Worm (Caenorhabditis elegans) whole organism, L2 larva: ENCODE measurements around the gene C17H12.12.
A peak's percentile ranks its signal among the peaks of the same experiment; 100 is the strongest.

ENCODE experiments used
- ama-1 ChIP-seq: fragments of 150-350 bp; optimal IDR thresholded peaks from 2 replicates; lab custom pipeline; 2018; ENCODE audit warnings: inconsistent platforms
- elt-3 ChIP-seq: sonication (generic microtip); optimal IDR thresholded peaks from 2 replicates; lab custom pipeline; 2017; ENCODE audit warnings: missing biosample characterization, missing genetic modification characterization
- nhr-11 ChIP-seq: fragments of 150-350 bp; optimal IDR thresholded peaks from 2 replicates; lab custom pipeline; 2014; ENCODE audit warnings: missing biosample characterization, missing genetic modification characterization
- nhr-129 ChIP-seq: fragments of 150-350 bp; optimal IDR thresholded peaks from 2 replicates; lab custom pipeline; 2014; ENCODE audit warnings: missing biosample characterization, missing genetic modification characterization
- nhr-237 ChIP-seq: fragments of 150-350 bp; optimal IDR thresholded peaks from 2 replicates; lab custom pipeline; 2014; ENCODE audit warnings: missing biosample characterization, missing genetic modification characterization
- nhr-25 ChIP-seq: fragments of 150-350 bp; sonication (generic microtip); optimal IDR thresholded peaks from 3 replicates; lab custom pipeline; 2014; ENCODE audit warnings: missing biosample characterization, missing genetic modification characterization

DNA sequence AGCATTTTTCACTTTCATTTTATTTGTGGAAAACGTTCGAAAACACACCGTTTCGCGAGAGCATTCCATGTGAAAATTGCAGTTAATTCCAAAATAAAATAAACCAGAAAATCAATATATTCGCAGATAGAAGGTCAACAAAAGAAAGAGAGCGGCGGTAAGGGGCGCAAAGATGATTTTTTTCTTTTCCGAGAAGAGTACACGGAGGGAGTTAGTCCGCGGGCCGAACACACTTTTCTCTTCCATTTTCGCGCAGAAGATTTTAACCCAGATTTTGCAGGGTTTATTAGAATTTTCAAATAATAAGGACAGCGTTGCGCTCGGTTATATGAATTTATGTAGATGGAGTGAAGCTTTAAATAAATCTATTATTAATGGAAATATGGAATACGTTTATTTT is 48.1 kb upstream of the C17H12.12 start:
- TF ChIP-seq nhr-237 (tag; lab: Kevin White, UChicago) (no peak), nhr-129 (tag; lab: Kevin White, UChicago) (peak; percentile 22), nhr-11 (no peak), nhr-25 (tag; lab: Kevin White, UChicago) (no peak), ama-1 (lab: Kevin White, UChicago) (no peak), elt-3 (tag; lab: Kevin White, UChicago) (no peak)
